Fruit fly (Drosophila melanogaster): ENCODE measurements around the gene CG14082.
A peak's percentile ranks its signal among the peaks of the same experiment; 100 is the strongest.

CG14082 gene

DNA sequence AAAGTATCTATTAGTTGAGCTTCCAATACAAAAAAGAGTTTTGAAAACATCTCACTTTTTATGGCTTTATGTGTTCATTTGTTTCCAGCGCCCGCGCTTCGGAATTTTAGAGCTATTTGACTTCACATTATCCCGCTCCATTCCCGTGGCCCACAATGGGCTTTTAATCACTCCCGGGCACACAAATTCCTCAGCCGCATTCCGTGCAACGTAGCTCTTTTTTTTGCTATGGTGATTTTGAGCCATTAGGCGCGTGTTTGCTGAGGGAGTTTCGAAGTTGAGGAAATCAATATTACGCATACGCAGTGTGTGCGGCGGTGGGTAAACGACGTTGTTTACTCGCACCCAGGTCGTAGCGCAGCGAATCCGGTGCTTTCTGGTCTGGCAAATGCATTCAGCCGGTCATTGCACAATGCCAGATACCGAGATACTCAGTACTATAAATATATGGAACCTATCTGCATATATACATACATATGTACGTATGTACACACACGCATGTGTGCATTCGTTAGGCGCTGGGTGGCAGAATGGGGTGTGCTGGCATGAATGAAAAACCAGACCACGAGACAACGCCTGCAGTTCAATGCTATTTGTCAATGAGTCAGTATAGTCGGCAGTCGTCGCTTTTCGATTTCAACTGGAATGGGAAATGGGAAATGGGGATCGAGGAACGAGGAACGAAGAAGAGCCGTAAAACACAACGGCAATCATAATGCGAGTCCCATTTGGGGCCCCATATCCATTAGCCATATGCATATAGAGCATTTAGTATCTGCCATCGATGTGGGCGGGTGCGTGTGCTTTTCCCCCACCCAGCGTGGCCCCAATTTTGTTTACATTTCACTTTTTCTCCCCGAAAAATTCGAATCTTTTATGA, 65.5 kb downstream of the CG14082 start:
- TF ChIP-seq CG17801 (GFP tag; optimal IDR thresholded peaks at IDR 0.05; ENCODE audit: partially characterized antibody) = no peak

DNA sequence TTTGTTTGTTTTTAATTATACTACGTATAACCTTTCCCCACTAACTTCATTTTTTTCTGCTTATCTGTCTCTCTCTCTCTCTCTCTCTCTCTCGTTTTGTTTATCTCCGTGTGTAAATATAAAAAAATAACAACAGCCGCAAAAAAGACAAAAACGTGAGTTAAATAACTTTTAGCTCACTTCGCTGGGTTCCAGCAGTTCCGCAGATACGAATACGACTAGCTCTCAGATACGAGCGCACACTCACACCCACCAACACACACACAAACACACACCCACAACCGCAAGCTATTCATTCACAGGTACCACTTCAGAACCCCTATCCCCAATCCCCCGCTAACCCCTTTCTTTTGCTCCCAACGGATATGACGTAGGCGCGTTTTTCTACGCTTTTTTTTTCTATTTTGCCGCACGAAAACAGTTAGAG, 66.6 kb downstream of the CG14082 start:
- peak; percentile 71 for TF ChIP-seq CG17801 (GFP tag; optimal IDR thresholded peaks at IDR 0.05; ENCODE audit: partially characterized antibody)

DNA sequence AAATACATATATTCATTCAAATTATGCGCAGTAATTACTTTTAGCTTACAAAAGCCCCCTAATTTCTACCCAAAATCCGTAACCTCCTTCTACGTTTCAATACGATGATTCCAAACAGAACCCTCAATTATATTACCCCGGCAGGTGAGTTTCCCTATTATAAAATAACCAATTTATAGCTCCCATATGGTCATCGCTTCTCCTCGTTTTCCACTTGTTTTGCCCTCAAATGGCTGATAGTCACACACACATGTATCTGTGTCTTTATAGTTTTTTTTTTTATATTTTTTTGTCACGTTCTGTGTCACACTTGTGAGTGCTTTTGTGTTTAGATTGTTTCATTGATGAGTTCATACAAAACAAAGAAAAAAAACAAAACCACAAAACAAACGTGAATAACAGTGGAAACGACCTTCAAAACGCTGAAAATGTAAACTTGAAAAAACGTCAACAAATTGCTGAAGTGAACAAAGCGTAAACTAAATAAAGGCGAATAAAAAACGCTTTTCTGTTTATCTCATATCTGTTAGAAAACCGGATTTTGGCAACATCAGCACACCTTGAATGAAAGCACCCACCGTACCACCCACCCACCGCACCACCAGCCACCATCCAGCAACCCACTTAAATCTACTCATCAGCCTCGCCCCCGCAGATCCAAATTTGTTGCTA, 67.5 kb downstream of the CG14082 start:
- no peak for TF ChIP-seq CG17801 (GFP tag; optimal IDR thresholded peaks at IDR 0.05; ENCODE audit: partially characterized antibody)

DNA sequence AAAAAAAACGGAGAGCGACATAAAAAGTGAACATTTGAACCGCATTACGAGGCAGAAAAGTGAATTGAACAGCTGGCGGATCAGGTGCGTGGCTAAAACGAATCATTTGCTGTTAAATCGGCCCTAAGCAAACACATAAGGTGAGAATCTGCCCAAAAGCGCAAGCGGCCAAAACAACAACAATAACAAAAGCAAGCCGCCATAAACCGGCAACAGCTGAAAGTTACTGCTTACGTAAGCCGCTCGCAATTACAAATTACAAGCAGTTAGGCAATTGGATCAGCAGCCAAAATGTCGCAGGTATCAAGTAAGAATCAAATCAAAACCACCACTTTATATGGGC, 75.4 kb downstream of the CG14082 start:
- no peak for TF ChIP-seq CG17801 (GFP tag; optimal IDR thresholded peaks at IDR 0.05; ENCODE audit: partially characterized antibody)

DNA sequence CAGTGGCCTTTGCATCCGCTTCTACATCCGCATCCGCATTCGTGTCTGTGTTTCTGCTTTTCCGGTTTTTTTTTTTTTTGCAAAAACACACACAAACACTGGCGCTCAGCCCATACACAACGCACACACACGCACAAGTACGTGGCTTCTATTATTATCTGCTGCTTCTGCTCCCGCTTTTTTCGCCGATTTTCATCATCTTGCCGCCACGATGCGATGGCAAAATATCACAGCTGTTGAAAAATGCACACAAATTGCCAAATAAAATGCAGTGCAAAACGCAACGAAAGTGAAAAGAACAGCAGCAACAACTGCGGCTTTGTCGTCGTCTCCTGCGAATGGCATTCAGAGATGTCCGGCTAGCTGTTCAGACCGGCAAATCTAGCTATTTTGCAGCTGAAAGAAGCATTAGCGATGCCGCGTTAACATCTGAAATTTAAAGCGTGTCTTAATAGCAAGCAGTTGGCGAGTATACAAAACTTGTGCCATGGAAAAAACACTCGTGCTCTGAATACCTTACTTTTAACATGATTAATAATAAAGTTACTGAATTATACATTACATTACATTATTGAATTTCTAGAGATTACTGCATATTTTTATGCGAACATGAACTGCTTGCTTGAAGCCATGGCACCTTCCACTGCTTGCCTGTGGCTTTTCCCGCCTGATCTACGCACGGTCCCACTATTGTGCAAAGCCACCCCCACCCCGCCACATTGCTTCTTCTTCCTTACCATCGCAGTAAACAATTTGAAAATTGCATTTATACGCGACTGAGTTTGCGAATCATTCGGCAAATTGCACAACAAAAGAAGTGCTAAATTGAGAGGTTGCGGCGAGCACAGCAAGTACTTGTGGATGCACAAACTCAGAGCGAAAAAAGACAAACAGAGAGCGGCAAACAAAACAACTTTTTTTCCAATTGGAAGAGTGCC, 76.0 kb downstream of the CG14082 start, which contains the start of the genes Ugt316A1 and Sfxn2:
Gene Ugt316A1, minus strand, starts transcription at position 345 of the 938 bp plus-strand sequence.
Gene Sfxn2, plus strand, starts transcription at position 694 of the 938 bp plus-strand sequence.
- peak; percentile 42 for TF ChIP-seq CG17801 (GFP tag; optimal IDR thresholded peaks at IDR 0.05; ENCODE audit: partially characterized antibody)

DNA sequence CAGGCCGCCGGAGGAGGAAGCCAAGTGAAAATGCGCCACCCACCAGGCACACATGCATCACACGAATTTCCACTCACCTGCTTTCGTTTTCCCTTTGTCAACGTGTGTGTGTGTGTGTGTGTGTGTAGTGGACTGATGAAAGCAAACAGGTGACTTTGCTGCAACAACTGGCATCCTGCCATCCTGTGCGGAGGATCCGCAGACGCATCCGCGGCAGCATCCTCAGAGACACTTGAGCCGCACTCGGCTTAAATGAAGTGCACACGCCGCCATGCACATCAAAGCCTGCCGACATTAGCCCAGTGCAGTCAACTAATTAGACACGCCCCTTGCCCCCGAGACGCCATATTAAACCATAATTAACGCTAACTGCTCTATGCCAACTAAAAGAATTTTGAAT, 80.0 kb downstream of the CG14082 start:
- no peak for TF ChIP-seq CG17801 (GFP tag; optimal IDR thresholded peaks at IDR 0.05; ENCODE audit: partially characterized antibody)

DNA sequence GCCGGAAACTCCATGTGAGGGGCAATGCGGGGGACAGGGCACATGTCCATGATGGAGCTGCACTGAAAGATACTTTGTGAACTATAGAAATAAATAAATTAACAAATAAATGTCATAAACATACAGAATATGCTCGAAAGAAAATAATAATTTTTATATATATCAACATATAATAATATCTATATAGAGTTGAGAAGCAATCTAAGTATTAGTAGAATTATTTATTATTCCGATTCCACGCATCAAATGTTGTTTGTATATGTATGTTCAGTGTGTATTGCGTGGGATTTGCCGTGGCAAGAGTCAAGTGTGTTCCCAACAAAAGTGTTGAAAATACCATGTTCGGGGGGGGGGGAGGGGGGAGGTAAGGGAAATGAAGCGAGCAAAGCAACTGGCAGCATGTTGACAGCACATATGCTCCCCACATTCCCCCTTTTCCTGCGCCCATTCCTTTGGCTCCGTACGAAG, 81.9 kb downstream of the CG14082 start:
- no peak for TF ChIP-seq CG17801 (GFP tag; optimal IDR thresholded peaks at IDR 0.05; ENCODE audit: partially characterized antibody)
